Fruit fly (Drosophila melanogaster) whole organism, embryonic: Measurements from ENCODE around the gene CG44838.

Experiments
- CG18011 ChIP-seq: fragments of 200-800 bp; sonication (Bioruptor generic); optimal IDR thresholded peaks from 2 replicates; lab custom pipeline; 2017; ENCODE audit warnings: missing biosample characterization, missing genetic modification characterization, mild to moderate bottlenecking, moderate library complexity, missing genotype
- CG7963 ChIP-seq: fragments of 200-800 bp; sonication (Bioruptor generic); IDR thresholded peaks from 3 replicates; pipeline ENCODE4 v1.3.6; 2022; ENCODE audit warnings: missing biosample characterization, missing genetic modification characterization; ENCODE audit not compliant: partially characterized antibody
- CTCF ChIP-seq: fragments of 200-800 bp; sonication (Bioruptor generic); optimal IDR thresholded peaks from 2 replicates; lab custom pipeline; 2017; ENCODE audit warnings: missing biosample characterization, mild to moderate bottlenecking, missing genetic modification characterization, moderate library complexity
- Hr39 ChIP-seq: fragments of >200 bp; optimal IDR thresholded peaks from 2 replicates; lab custom pipeline; 2017
- crp ChIP-seq, 2 experiments: fragments of 200-800 bp; sonication (Bioruptor generic); optimal IDR thresholded peaks; 2 replicates in 1 of 2; 3 replicates in 1 of 2; lab custom pipeline; 2017; ENCODE audit warnings: missing biosample characterization in 2 of 2, missing genetic modification characterization in 2 of 2, mild to moderate bottlenecking in 1 of 2, moderate library complexity in 1 of 2
- trem ChIP-seq: fragments of 200-800 bp; optimal IDR thresholded peaks from 3 replicates; lab custom pipeline; 2019; ENCODE audit warnings: missing biosample characterization, mild to moderate bottlenecking, missing genetic modification characterization, moderate library complexity

DNA sequence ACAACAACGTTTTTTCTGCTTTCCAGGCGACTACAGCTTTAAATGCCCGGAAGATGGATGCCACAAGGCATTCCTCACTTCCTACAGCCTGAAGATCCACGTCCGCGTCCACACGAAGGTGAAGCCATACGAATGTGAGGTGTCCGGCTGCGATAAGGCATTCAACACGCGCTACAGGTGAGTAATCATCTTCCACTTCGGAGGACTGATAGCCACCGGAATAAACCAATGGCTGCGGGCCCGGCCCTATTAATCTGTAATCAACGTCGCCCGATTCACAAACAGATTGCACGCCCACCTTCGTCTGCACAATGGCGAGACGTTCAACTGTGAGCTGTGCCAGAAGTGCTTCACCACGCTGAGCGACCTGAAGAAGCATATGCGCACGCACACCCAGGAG, 25.0 kb upstream of the CG44838 start:
- no peak for TF ChIP-seq Hr39 (lab: Kevin White, UChicago)
- TF ChIP-seq CTCF (GFP tag; lab: Kevin White, UChicago), result no peak
- TF ChIP-seq trem (tag; lab: Kevin White, UChicago), result no peak
- no peak for TF ChIP-seq CG18011 (GFP tag; lab: Kevin White, UChicago)
- no peak for TF ChIP-seq crp (GFP tag; optimal IDR thresholded peaks at IDR 0.05; lab: Kevin White, UChicago)
- no peak for TF ChIP-seq CG7963 (GFP tag; lab: Robert Waterston, UW)
